Fruit fly (Drosophila melanogaster) whole organism, prepupa: ENCODE measurements around the gene CG11134.

Experiments used
- Blimp-1 ChIP-seq: fragments of 200-800 bp; sonication (Bioruptor generic); optimal IDR thresholded peaks from 3 replicates; lab custom pipeline; 2017; ENCODE audit warnings: missing biosample characterization, missing genetic modification characterization, mild to moderate bottlenecking, moderate library complexity, missing genetic modification reagents
- CG10631 ChIP-seq: fragments of 200-800 bp; sonication (Bioruptor generic); optimal IDR thresholded peaks from 2 replicates; lab custom pipeline; 2016; ENCODE audit warnings: missing biosample characterization, missing genetic modification characterization
- CG10669 ChIP-seq: fragments of 200-800 bp; sonication (Bioruptor generic); optimal IDR thresholded peaks from 3 replicates; lab custom pipeline; 2018; ENCODE audit warnings: missing biosample characterization, mild to moderate bottlenecking, missing genetic modification characterization, moderate library complexity
- CG11294 ChIP-seq: fragments of 200-800 bp; sonication (Bioruptor generic); IDR thresholded peaks from 2 replicates; pipeline ENCODE4 v1.3.6; 2022; ENCODE audit warnings: missing biosample characterization, missing genetic modification characterization
- CG11762 ChIP-seq: fragments of 200-800 bp; sonication (Bioruptor generic); optimal IDR thresholded peaks from 3 replicates; lab custom pipeline; 2016; ENCODE audit warnings: missing biosample characterization, missing genetic modification characterization; ENCODE audit not compliant: insufficient read depth
- CG15336 ChIP-seq: fragments of 200-800 bp; sonication (Bioruptor generic); IDR thresholded peaks from 2 replicates; pipeline ENCODE4 v1.3.6; 2022; ENCODE audit warnings: missing biosample characterization, missing genetic modification characterization
- CG1621 ChIP-seq: fragments of 200-800 bp; sonication (Bioruptor generic); optimal IDR thresholded peaks from 3 replicates; lab custom pipeline; 2018; ENCODE audit warnings: missing biosample characterization, mild to moderate bottlenecking, missing genetic modification characterization
- CG3032 ChIP-seq: fragments of 200-800 bp; optimal IDR thresholded peaks from 2 replicates; lab custom pipeline; 2019; ENCODE audit warnings: missing biosample characterization, mild to moderate bottlenecking, missing genetic modification characterization, moderate library complexity
- CG32006 ChIP-seq: fragments of 200-800 bp; sonication (Bioruptor generic); optimal IDR thresholded peaks from 3 replicates; lab custom pipeline; 2017; ENCODE audit warnings: missing biosample characterization, mild to moderate bottlenecking, missing genetic modification characterization
- CG34406 ChIP-seq: fragments of 200-800 bp; sonication (Bioruptor generic); optimal IDR thresholded peaks from 3 replicates; lab custom pipeline; 2016; ENCODE audit warnings: missing biosample characterization, missing genetic modification characterization
- CG3919 ChIP-seq: fragments of 200-800 bp; sonication (Bioruptor generic); optimal IDR thresholded peaks from 3 replicates; lab custom pipeline; 2016; ENCODE audit warnings: missing biosample characterization, missing genetic modification characterization
- CG6163 ChIP-seq: fragments of 200-800 bp; sonication (Bioruptor generic); IDR thresholded peaks from 3 replicates; pipeline ENCODE4 v1.3.6; 2022; ENCODE audit warnings: missing biosample characterization, missing genetic modification characterization
- CG6792 ChIP-seq: fragments of 200-800 bp; sonication (Bioruptor generic); optimal IDR thresholded peaks from 3 replicates; lab custom pipeline; 2016; ENCODE audit warnings: missing biosample characterization, missing genetic modification characterization
- CG6808 ChIP-seq: fragments of 200-800 bp; sonication (Bioruptor generic); optimal IDR thresholded peaks from 3 replicates; lab custom pipeline; 2017; ENCODE audit warnings: missing biosample characterization, missing genetic modification characterization, mild to moderate bottlenecking, moderate library complexity, missing genetic modification reagents
- CG6854 ChIP-seq: fragments of 200-800 bp; sonication (Bioruptor generic); optimal IDR thresholded peaks from 2 replicates; lab custom pipeline; 2017; ENCODE audit warnings: missing biosample characterization, mild to moderate bottlenecking, missing genetic modification characterization
- CG7368 ChIP-seq: fragments of 200-800 bp; sonication (Bioruptor generic); optimal IDR thresholded peaks from 3 replicates; lab custom pipeline; 2016; ENCODE audit warnings: missing biosample characterization, missing genetic modification characterization
- CG8119 ChIP-seq: fragments of 200-800 bp; sonication (Bioruptor generic); IDR thresholded peaks from 3 replicates; pipeline ENCODE4 v1.3.6; 2022; ENCODE audit warnings: missing biosample characterization, missing genetic modification characterization
- CG9139 ChIP-seq: fragments of 200-800 bp; sonication (Bioruptor generic); optimal IDR thresholded peaks from 3 replicates; lab custom pipeline; 2017; ENCODE audit warnings: missing biosample characterization, mild to moderate bottlenecking, missing genetic modification characterization
- Eip75B ChIP-seq: fragments of 200-800 bp; sonication (Bioruptor generic); optimal IDR thresholded peaks from 3 replicates; lab custom pipeline; 2016; ENCODE audit warnings: missing biosample characterization, missing genetic modification characterization
- Eip78C ChIP-seq: fragments of 200-800 bp; sonication (Bioruptor generic); peaks from one replicate; lab custom pipeline; 2016; ENCODE audit warnings: missing biosample characterization, missing genetic modification characterization
- Eip93F ChIP-seq: fragments of 200-800 bp; sonication (Bioruptor generic); optimal IDR thresholded peaks from 2 replicates; lab custom pipeline; 2016; ENCODE audit warnings: missing biosample characterization, mild to moderate bottlenecking, missing genetic modification characterization
- Ets96B ChIP-seq: fragments of 200-800 bp; optimal IDR thresholded peaks from 2 replicates; lab custom pipeline; 2019; ENCODE audit warnings: missing biosample characterization, mild to moderate bottlenecking, missing genetic modification characterization, moderate library complexity
- Gug ChIP-seq: fragments of 200-800 bp; sonication (Bioruptor generic); IDR thresholded peaks from 2 replicates; pipeline ENCODE4 v1.3.6; 2022; ENCODE audit warnings: missing biosample characterization, missing genetic modification characterization
- Hr39 ChIP-seq: fragments of 200-800 bp; sonication (Bioruptor generic); optimal IDR thresholded peaks from 2 replicates; lab custom pipeline; 2016; ENCODE audit warnings: missing biosample characterization, missing genetic modification characterization
- Hr4 ChIP-seq: fragments of 200-800 bp; sonication (Bioruptor generic); optimal IDR thresholded peaks from 3 replicates; lab custom pipeline; 2016; ENCODE audit warnings: missing biosample characterization, missing genetic modification characterization
- Sox14 ChIP-seq: fragments of 200-800 bp; sonication (Bioruptor generic); optimal IDR thresholded peaks from 3 replicates; lab custom pipeline; 2016; ENCODE audit warnings: missing biosample characterization, missing genetic modification characterization
- Sox15 ChIP-seq: fragments of 200-800 bp; sonication (Bioruptor generic); optimal IDR thresholded peaks from 3 replicates; lab custom pipeline; 2016; ENCODE audit warnings: missing biosample characterization, missing genetic modification characterization
- achi ChIP-seq: fragments of 200-800 bp; sonication (Bioruptor generic); optimal IDR thresholded peaks from 3 replicates; lab custom pipeline; 2016; ENCODE audit warnings: missing biosample characterization, missing genetic modification characterization
- cyc ChIP-seq: fragments of 200-800 bp; sonication (Bioruptor generic); optimal IDR thresholded peaks from 3 replicates; lab custom pipeline; 2016; ENCODE audit warnings: missing biosample characterization, missing genetic modification characterization
- dsx ChIP-seq: fragments of 200-800 bp; optimal IDR thresholded peaks from 3 replicates; lab custom pipeline; 2019; ENCODE audit warnings: missing biosample characterization, mild to moderate bottlenecking, missing genetic modification characterization, moderate library complexity; ENCODE audit not compliant: poor library complexity, severe bottlenecking
- eg ChIP-seq: fragments of 200-800 bp; sonication (Bioruptor generic); IDR thresholded peaks from 3 replicates; pipeline ENCODE4 v1.3.6; 2022; ENCODE audit warnings: missing biosample characterization, missing genetic modification characterization
- esn ChIP-seq: fragments of 200-800 bp; sonication (Bioruptor generic); optimal IDR thresholded peaks from 2 replicates; lab custom pipeline; 2016; ENCODE audit warnings: missing biosample characterization, mild to moderate bottlenecking, missing genetic modification characterization, moderate library complexity
- fkh ChIP-seq: fragments of 200-800 bp; sonication (Bioruptor generic); optimal IDR thresholded peaks from 3 replicates; lab custom pipeline; 2017; ENCODE audit warnings: missing biosample characterization, mild to moderate bottlenecking, missing genetic modification characterization, moderate library complexity
- lz ChIP-seq: fragments of 200-800 bp; sonication (Bioruptor generic); optimal IDR thresholded peaks from 3 replicates; lab custom pipeline; 2016; ENCODE audit warnings: missing biosample characterization, missing genetic modification characterization
- salr ChIP-seq, 2 experiments: fragments of 200-800 bp; sonication (Bioruptor generic); optimal IDR thresholded peaks; 3 replicates each; lab custom pipeline; 2016 to 2018; ENCODE audit warnings: missing biosample characterization in 2 of 2, missing genetic modification characterization in 2 of 2, mild to moderate bottlenecking in 1 of 2
- ss ChIP-seq, 2 experiments: fragments of 200-800 bp; sonication (Bioruptor generic); optimal IDR thresholded peaks; 2 replicates in 1 of 2; 3 replicates in 1 of 2; lab custom pipeline; 2017 to 2018; ENCODE audit warnings: mild to moderate bottlenecking in 2 of 2, missing biosample characterization in 2 of 2, missing genetic modification characterization in 2 of 2, moderate library complexity in 1 of 2
- svp ChIP-seq: fragments of 200-800 bp; sonication (Bioruptor generic); peaks from one replicate; lab custom pipeline; 2016; ENCODE audit warnings: missing biosample characterization, missing genetic modification characterization
- vri ChIP-seq: fragments of 200-800 bp; sonication (Bioruptor generic); optimal IDR thresholded peaks from 3 replicates; lab custom pipeline; 2016; ENCODE audit warnings: missing biosample characterization, mild to moderate bottlenecking, missing genetic modification characterization

Gene CG11134

DNA sequence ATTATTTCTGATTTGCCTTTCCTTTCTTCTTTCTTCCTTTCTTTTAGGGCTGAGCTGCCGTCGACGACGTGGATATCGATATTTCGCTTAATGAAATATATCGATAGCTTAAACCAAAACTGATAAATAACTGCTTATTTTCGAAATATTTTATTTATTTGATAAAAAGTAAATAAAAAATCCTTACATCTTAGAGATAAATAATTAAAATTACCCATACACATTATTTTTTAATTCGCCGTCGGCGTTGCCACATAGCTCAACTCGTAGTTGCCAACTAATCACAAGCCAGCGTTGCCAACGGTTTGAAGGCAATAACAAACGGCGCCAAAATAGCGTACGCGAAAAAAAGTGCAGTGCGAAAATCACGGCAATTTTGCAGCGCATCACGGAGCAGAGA is 15.8 kb upstream of the CG11134 start, which contains the start of the genes Mrgn1 and mus101:
Mrgn1 (minus strand) TSS at position 44 of the 400 bp plus-strand sequence.
mus101 (plus strand) TSS at position 313 of the 400 bp plus-strand sequence.
- TF ChIP-seq CG6854 (GFP tag; lab: Kevin White, UChicago) (no peak), achi (GFP tag; lab: Kevin White, UChicago) (no peak), esn (GFP tag; lab: Kevin White, UChicago) (no peak), CG1621 (tag; lab: Kevin White, UChicago) (no peak)
- TF ChIP-seq, all 60 proteins: peak for 0

DNA sequence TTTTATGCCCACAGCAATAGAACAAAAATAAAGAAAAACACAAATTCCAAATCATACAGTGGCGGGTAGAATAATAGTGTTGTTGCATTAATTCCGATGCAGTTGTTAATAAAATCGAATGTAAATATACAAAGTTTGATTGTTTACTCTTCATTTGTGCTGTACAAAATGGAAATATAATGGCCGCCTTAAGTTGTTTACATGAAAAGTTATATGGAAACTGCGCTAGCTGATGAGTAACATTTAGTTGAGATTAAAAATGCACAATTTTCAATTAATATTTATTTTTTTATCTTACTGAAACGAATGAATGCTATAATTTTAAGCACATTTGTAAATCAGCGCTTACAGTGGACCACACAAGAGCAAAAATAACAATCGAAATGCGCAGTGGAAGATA is 2.9 kb upstream of the CG11134 start:
- TF ChIP-seq Gug (peak; percentile 64), svp (GFP tag; lab: Kevin White, UChicago) (no peak), Hr39 (GFP tag; lab: Kevin White, UChicago) (no peak), CG10669 (GFP tag; lab: Kevin White, UChicago) (no peak), Ets96B (peak; percentile 3), salr (GFP tag; optimal IDR thresholded peaks at IDR 0.05; lab: Kevin White, UChicago) (peak in 1 of 2 experiments; percentile 56), CG10631 (GFP tag; lab: Kevin White, UChicago) (peak; percentile 41), CG3032 (tag; lab: Kevin White, UChicago) (peak; percentile 28), CG15336 (GFP tag; lab: Robert Waterston, UW) (peak; percentile 70), esn (GFP tag; lab: Kevin White, UChicago) (peak; percentile 48), CG11294 (GFP tag; lab: Robert Waterston, UW) (0 out of 2 replicates have a peak, but pooled peaks have one; percentile 37), Hr4 (GFP tag; lab: Kevin White, UChicago) (peak; percentile 67), CG8119 (GFP tag; lab: Robert Waterston, UW) (peak; percentile 77; the same call in 2 of the 3 replicates)

DNA sequence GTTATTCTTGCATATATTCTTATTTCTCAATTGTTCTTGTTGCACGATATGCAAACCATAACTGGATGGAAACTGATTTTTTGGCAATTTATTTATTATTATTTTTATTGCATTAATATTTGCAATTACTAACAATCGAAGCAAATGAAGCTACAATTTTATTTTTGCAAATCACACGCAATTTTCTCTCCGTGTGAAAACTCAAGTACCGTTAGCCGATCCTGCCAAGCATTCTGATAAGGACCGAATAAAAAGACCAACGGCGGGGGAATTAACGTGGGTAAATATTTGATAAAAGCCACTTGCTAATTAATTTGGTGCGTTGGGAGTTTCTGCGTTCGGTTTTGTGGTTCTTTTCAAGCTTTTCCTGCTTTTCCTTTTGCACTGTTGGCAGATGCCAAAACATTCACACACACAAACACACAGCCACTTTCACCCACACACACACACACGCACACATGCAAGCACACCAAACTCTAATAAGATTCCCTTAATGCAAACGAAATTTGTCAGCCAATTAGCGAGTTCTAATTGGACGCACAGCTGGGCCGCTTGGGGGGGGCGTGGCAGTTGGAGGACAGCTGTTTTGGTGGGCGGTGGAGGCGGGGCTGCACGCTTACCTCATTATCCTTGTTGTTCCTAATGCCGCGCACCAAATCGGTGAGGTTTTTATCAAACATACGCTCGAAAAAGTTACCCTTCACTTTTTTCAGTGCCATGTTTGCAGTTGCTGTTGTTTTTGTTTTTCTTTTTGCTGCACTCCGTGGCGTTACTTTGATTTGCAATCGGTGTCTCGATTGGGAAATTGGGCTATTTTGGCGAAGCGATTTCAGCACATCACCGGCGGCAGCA is 2.2 kb upstream of the CG11134 start:
- TF ChIP-seq CG6808, result no peak
- peak; percentile 9 for TF ChIP-seq achi (GFP tag; lab: Kevin White, UChicago)
- no peak for TF ChIP-seq CG3032 (tag; lab: Kevin White, UChicago)
- peak; percentile 57 for TF ChIP-seq Eip78C (GFP tag; lab: Kevin White, UChicago)
- TF ChIP-seq Blimp-1 (GFP tag; lab: Kevin White, UChicago), result peak; percentile 25
- TF ChIP-seq CG8119 (GFP tag; lab: Robert Waterston, UW), result no peak
- peak; percentile 31; the same call in 1 of the 3 replicates for TF ChIP-seq CG6163 (GFP tag; lab: Robert Waterston, UW)
- TF ChIP-seq Hr4 (GFP tag; lab: Kevin White, UChicago), result peak; percentile 29
- TF ChIP-seq salr (GFP tag; optimal IDR thresholded peaks at IDR 0.05; lab: Kevin White, UChicago), result peak in 1 of 2 experiments; percentile 12
- TF ChIP-seq, all 60 proteins: peak for 6

DNA sequence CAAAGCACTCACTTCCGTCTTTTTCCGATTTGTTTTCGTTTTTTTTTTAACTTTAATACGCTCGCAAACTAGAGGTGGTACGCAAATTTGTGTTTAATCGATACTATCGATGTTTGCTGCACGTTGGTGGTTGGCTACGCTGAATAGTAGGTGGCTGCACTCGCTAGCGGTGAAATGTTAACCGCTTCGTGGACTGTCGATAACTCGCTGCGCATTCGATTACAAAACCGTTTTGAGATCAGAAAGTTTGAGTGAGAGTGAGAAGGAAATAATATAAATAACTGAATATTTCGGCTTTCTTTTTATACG is 1.6 kb upstream of the CG11134 start, which contains the start of gene g:
g (minus strand) TSS at position 105 of the 309 bp plus-strand sequence.
- no peak for TF ChIP-seq Hr39 (GFP tag; lab: Kevin White, UChicago)
- no peak for TF ChIP-seq ss (GFP tag; optimal IDR thresholded peaks at IDR 0.05; lab: Kevin White, UChicago)
- TF ChIP-seq eg (GFP tag; lab: Robert Waterston, UW), result no peak
- TF ChIP-seq Hr4 (GFP tag; lab: Kevin White, UChicago), result no peak
- TF ChIP-seq fkh (GFP tag; lab: Kevin White, UChicago), result peak; percentile 36
- no peak for TF ChIP-seq Eip75B
- peak; percentile 35 for TF ChIP-seq Eip78C (GFP tag; lab: Kevin White, UChicago)
- peak; percentile 9 for TF ChIP-seq Sox14
- peak; percentile 72 for TF ChIP-seq CG1621 (tag; lab: Kevin White, UChicago)

DNA sequence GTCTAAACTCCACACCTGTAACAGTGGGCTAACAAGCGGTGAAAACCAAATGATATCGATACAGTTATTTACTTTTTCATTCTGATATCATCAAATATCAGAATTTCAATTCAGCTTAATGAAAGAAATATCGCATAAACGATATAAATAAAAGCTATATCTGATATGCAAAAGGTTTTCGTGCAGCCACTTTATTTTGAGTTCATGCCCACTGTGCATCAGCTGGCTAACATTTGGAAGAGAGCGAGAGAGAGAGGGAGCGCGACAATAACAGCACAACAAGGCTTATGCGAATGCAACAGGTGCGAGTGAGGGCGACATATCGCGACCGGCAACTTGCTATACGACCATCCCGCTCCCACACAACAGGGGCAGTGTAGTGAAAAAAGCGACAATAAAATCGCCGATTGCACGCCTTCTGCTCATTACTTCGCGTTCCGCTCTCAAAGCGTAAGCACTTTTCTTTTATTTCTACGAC is 1.7 kb downstream of the CG11134 start, which contains the start of gene CG11151:
CG11151 (plus strand) TSS at position 334 of the 478 bp plus-strand sequence.
- TF ChIP-seq CG3919 (GFP tag; lab: Kevin White, UChicago), result peak; percentile 95
- peak; percentile 94 for TF ChIP-seq Gug
- TF ChIP-seq lz (GFP tag; lab: Kevin White, UChicago), result peak; percentile 97
- TF ChIP-seq CG7368, result peak; percentile 97
- peak; percentile 97 for TF ChIP-seq CG1621 (tag; lab: Kevin White, UChicago)
- peak; percentile 98 for TF ChIP-seq svp (GFP tag; lab: Kevin White, UChicago)
- peak; percentile 90 for TF ChIP-seq CG6808
- peak; percentile 94 for TF ChIP-seq Eip93F (GFP tag; lab: Kevin White, UChicago)
- TF ChIP-seq CG11762, result peak; percentile 96
- TF ChIP-seq cyc (GFP tag; lab: Kevin White, UChicago), result peak; percentile 95
- TF ChIP-seq CG6854 (GFP tag; lab: Kevin White, UChicago), result peak; percentile 94
- peak; percentile 97 for TF ChIP-seq CG32006 (GFP tag; lab: Kevin White, UChicago)
- peak; percentile 97 for TF ChIP-seq CG6792 (GFP tag; lab: Kevin White, UChicago)
- peak; percentile 92 to 95 for TF ChIP-seq salr (GFP tag; optimal IDR thresholded peaks at IDR 0.05; lab: Kevin White, UChicago)
- TF ChIP-seq Ets96B, result peak; percentile 97
- TF ChIP-seq Sox15 (GFP tag; lab: Kevin White, UChicago), result peak; percentile 93
- TF ChIP-seq CG9139 (GFP tag; lab: Kevin White, UChicago), result peak; percentile 93
- peak; percentile 95 for TF ChIP-seq dsx (GFP tag; lab: Kevin White, UChicago)
- peak; percentile 94 for TF ChIP-seq CG11294 (GFP tag; lab: Robert Waterston, UW)
- peak; percentile 96 for TF ChIP-seq vri
- TF ChIP-seq CG34406 (GFP tag; lab: Kevin White, UChicago), result peak; percentile 96
